Worm (Caenorhabditis elegans) whole organism, L4 larva: Measurements from ENCODE around the gene dex-1.

Experiments
- F44E2.7 ChIP-seq: fragments of 200-800 bp; sonication (Bioruptor generic); IDR thresholded peaks from 2 replicates; pipeline ENCODE4 v2.1.2; 2022; ENCODE audit warnings: missing genetic modification characterization, missing compliant biosample characterization
- T26A8.4 ChIP-seq: fragments of 200-800 bp; sonication (Bioruptor generic); IDR thresholded peaks from 2 replicates; pipeline ENCODE4 v1.3.6; 2022; ENCODE audit warnings: missing genetic modification characterization, missing compliant biosample characterization
- Y5F2A.4 ChIP-seq: fragments of 200-800 bp; sonication (Bioruptor generic); optimal IDR thresholded peaks from 2 replicates; lab custom pipeline; 2018; ENCODE audit warnings: mild to moderate bottlenecking, missing genetic modification characterization, missing compliant biosample characterization
- ZK337.2 ChIP-seq: fragments of 200-800 bp; sonication (Bioruptor generic); IDR thresholded peaks from 2 replicates; pipeline ENCODE4 v1.3.6; 2022; ENCODE audit warnings: missing genetic modification reagents, missing genetic modification characterization, missing compliant biosample characterization
- aha-1 ChIP-seq: fragments of 150-350 bp; peaks from one replicate; lab custom pipeline; 2014; ENCODE audit warnings: missing biosample characterization, missing genetic modification characterization
- aly-2 ChIP-seq: sonication (generic microtip); optimal IDR thresholded peaks from 2 replicates; lab custom pipeline; 2018; ENCODE audit warnings: missing biosample characterization, missing genetic modification characterization
- ama-1 ChIP-seq: fragments of 150-350 bp; optimal IDR thresholded peaks from 2 replicates; lab custom pipeline; 2014; ENCODE audit warnings: inconsistent platforms, mixed read lengths
- ceh-20 ChIP-seq: fragments of 200-800 bp; sonication (Bioruptor generic); IDR thresholded peaks from 2 replicates; pipeline ENCODE4 v1.3.6; 2022; ENCODE audit warnings: missing genetic modification reagents, missing genetic modification characterization, missing compliant biosample characterization
- ceh-44 ChIP-seq: fragments of 200-800 bp; sonication (Bioruptor generic); IDR thresholded peaks from 2 replicates; pipeline ENCODE4 v1.3.6; 2022; ENCODE audit warnings: missing genetic modification reagents, missing genetic modification characterization, missing compliant biosample characterization
- ceh-82 ChIP-seq: sonication (generic microtip); optimal IDR thresholded peaks from 2 replicates; lab custom pipeline; 2017; ENCODE audit warnings: missing biosample characterization, missing genetic modification characterization
- daf-16 ChIP-seq, 3 experiments: sonication (generic microtip); optimal IDR thresholded peaks; 2 replicates each; lab custom pipeline; 2016 to 2017; ENCODE audit warnings: missing genetic modification characterization in 3 of 3, missing genetic modification reagents in 3 of 3, mild to moderate bottlenecking in 2 of 3, missing compliant biosample characterization in 2 of 3, missing biosample characterization in 1 of 3, moderate library complexity in 1 of 3
- daf-19 ChIP-seq: fragments of 200-800 bp; sonication (Bioruptor generic); conservative IDR thresholded peaks from 2 replicates; pipeline ENCODE4 v1.3.6; 2022; ENCODE audit warnings: missing genetic modification characterization, missing compliant biosample characterization
- dmd-6 ChIP-seq: fragments of 200-800 bp; sonication (Bioruptor generic); IDR thresholded peaks from 2 replicates; pipeline ENCODE4 v1.3.6; 2022; ENCODE audit warnings: missing genetic modification reagents, missing genetic modification characterization, missing compliant biosample characterization
- dpl-1 ChIP-seq: fragments of 150-350 bp; optimal IDR thresholded peaks from 2 replicates; lab custom pipeline; 2014; ENCODE audit warnings: missing biosample characterization, missing genetic modification reagents, missing genetic modification characterization
- dve-1 ChIP-seq: sonication (generic microtip); optimal IDR thresholded peaks from 2 replicates; lab custom pipeline; 2017; ENCODE audit warnings: antibody characterized with exemption, mild to moderate bottlenecking, missing genetic modification characterization, missing compliant biosample characterization; ENCODE audit not compliant: insufficient read depth
- egl-43 ChIP-seq: fragments of 200-800 bp; sonication (Bioruptor generic); IDR thresholded peaks from 2 replicates; pipeline ENCODE4 v1.3.6; 2022; ENCODE audit warnings: missing genetic modification reagents, missing genetic modification characterization, missing compliant biosample characterization
- hif-1 ChIP-seq, 2 experiments: sonication (generic microtip); optimal IDR thresholded peaks; 2 replicates each; lab custom pipeline; 2016 to 2017; ENCODE audit warnings: missing compliant biosample characterization in 2 of 2, missing genetic modification characterization in 2 of 2, missing genetic modification reagents in 2 of 2, missing genotype in 2 of 2, mild to moderate bottlenecking in 1 of 2
- hmg-1.1 ChIP-seq: fragments of 200-800 bp; sonication (Bioruptor generic); IDR thresholded peaks from 2 replicates; pipeline ENCODE4 v1.3.6; 2022; ENCODE audit warnings: missing genetic modification reagents, missing genetic modification characterization, missing compliant biosample characterization
- jun-1 ChIP-seq: fragments of 150-350 bp; optimal IDR thresholded peaks from 2 replicates; lab custom pipeline; 2014; ENCODE audit warnings: missing biosample characterization, missing genetic modification reagents, missing genetic modification characterization
- lim-7 ChIP-seq: fragments of 200-800 bp; sonication (Bioruptor generic); IDR thresholded peaks from 2 replicates; pipeline ENCODE4 v1.3.6; 2022; ENCODE audit warnings: missing genetic modification characterization, missing compliant biosample characterization
- lin-1 ChIP-seq: fragments of 200-800 bp; sonication (Bioruptor generic); IDR thresholded peaks from 2 replicates; pipeline ENCODE4 v1.3.6; 2022; ENCODE audit warnings: missing genetic modification reagents, missing genetic modification characterization, missing compliant biosample characterization
- lin-13 ChIP-seq: fragments of 150-350 bp; optimal IDR thresholded peaks from 2 replicates; lab custom pipeline; 2014; ENCODE audit warnings: missing biosample characterization, missing genetic modification reagents, missing genetic modification characterization
- lin-15B ChIP-seq: fragments of 150-350 bp; sonication (generic microtip); optimal IDR thresholded peaks from 3 replicates; lab custom pipeline; 2014; ENCODE audit warnings: missing biosample characterization, missing genetic modification characterization
- lir-3 ChIP-seq: sonication (generic microtip); optimal IDR thresholded peaks from 2 replicates; lab custom pipeline; 2016; ENCODE audit warnings: mild to moderate bottlenecking, missing genetic modification characterization, missing compliant biosample characterization
- mep-1 ChIP-seq: fragments of 150-350 bp; sonication (generic microtip); optimal IDR thresholded peaks from 3 replicates; lab custom pipeline; 2014; ENCODE audit warnings: missing biosample characterization, missing genetic modification characterization
- mes-2 ChIP-seq: sonication (generic microtip); optimal IDR thresholded peaks from 2 replicates; lab custom pipeline; 2016; ENCODE audit warnings: missing genotype, mild to moderate bottlenecking, missing genetic modification characterization, missing compliant biosample characterization; ENCODE audit not compliant: poor library complexity, severe bottlenecking
- nhr-10 ChIP-seq: fragments of 150-350 bp; optimal IDR thresholded peaks from 2 replicates; lab custom pipeline; 2014; ENCODE audit warnings: missing biosample characterization, missing genetic modification characterization
- nhr-102 ChIP-seq: sonication (generic microtip); optimal IDR thresholded peaks from 2 replicates; lab custom pipeline; 2016; ENCODE audit warnings: mild to moderate bottlenecking, missing genetic modification characterization, moderate library complexity, missing compliant biosample characterization
- nhr-11 ChIP-seq: fragments of 150-350 bp; optimal IDR thresholded peaks from 2 replicates; lab custom pipeline; 2014; ENCODE audit warnings: missing biosample characterization, missing genetic modification characterization
- nhr-237 ChIP-seq: sonication (generic microtip); optimal IDR thresholded peaks from 2 replicates; lab custom pipeline; 2017; ENCODE audit warnings: missing biosample characterization, missing genetic modification characterization
- nhr-25 ChIP-seq: sonication (generic microtip); optimal IDR thresholded peaks from 2 replicates; lab custom pipeline; 2017; ENCODE audit warnings: missing genetic modification characterization, mild to moderate bottlenecking, missing compliant biosample characterization, antibody characterized with exemption, moderate library complexity, borderline replicate concordance; ENCODE audit not compliant: insufficient read depth
- nhr-77 ChIP-seq: fragments of 150-350 bp; optimal IDR thresholded peaks from 2 replicates; lab custom pipeline; 2014; ENCODE audit warnings: missing biosample characterization, missing genetic modification characterization
- pha-4 ChIP-seq, 2 experiments: fragments of 150-350 bp in 1 of 2; fragments of 200-800 bp in 1 of 2; sonication (Bioruptor generic) in 1 of 2; IDR thresholded peaks in 1 of 2; optimal IDR thresholded peaks in 1 of 2; 2 replicates each; pipeline versions ENCODE4 v1.3.6 to Lab custom; 2014 to 2022; ENCODE audit warnings: missing genetic modification characterization in 2 of 2, missing genetic modification reagents in 2 of 2, missing biosample characterization in 1 of 2, missing compliant biosample characterization in 1 of 2
- php-3 ChIP-seq: fragments of 200-800 bp; sonication (Bioruptor generic); IDR thresholded peaks from 2 replicates; pipeline ENCODE4 v1.3.6; 2022; ENCODE audit warnings: missing genetic modification reagents, missing genetic modification characterization, missing compliant biosample characterization
- pqm-1 ChIP-seq: sonication (generic microtip); optimal IDR thresholded peaks from 2 replicates; lab custom pipeline; 2017; ENCODE audit warnings: missing biosample characterization, missing genetic modification characterization
- rbr-2 ChIP-seq: sonication (generic microtip); optimal IDR thresholded peaks from 2 replicates; lab custom pipeline; 2016; ENCODE audit warnings: missing genotype, missing genetic modification characterization, missing compliant biosample characterization
- sdz-12 ChIP-seq: fragments of 200-800 bp; sonication (Bioruptor generic); optimal IDR thresholded peaks from 2 replicates; lab custom pipeline; 2018; ENCODE audit warnings: mild to moderate bottlenecking, missing genetic modification characterization, missing compliant biosample characterization
- set-16 ChIP-seq: fragments of 200-800 bp; sonication (Bioruptor generic); IDR thresholded peaks from 2 replicates; pipeline ENCODE4 v1.3.6; 2022; ENCODE audit warnings: missing genetic modification reagents, missing genetic modification characterization, missing compliant biosample characterization
- snpc-1.2 ChIP-seq: fragments of 200-800 bp; sonication (Bioruptor generic); IDR thresholded peaks from 2 replicates; pipeline ENCODE4 v1.3.6; 2022; ENCODE audit warnings: missing genetic modification reagents, missing genetic modification characterization, missing compliant biosample characterization
- snpc-4 ChIP-seq: fragments of 150-350 bp; optimal IDR thresholded peaks from 2 replicates; lab custom pipeline; 2014; ENCODE audit warnings: missing biosample characterization, missing genetic modification characterization
- spr-1 ChIP-seq: sonication (generic microtip); optimal IDR thresholded peaks from 2 replicates; lab custom pipeline; 2016; ENCODE audit warnings: mild to moderate bottlenecking, missing genetic modification characterization, missing compliant biosample characterization
- spr-3 ChIP-seq: fragments of 200-800 bp; sonication (Bioruptor generic); optimal IDR thresholded peaks from 2 replicates; lab custom pipeline; 2018; ENCODE audit warnings: mild to moderate bottlenecking, missing genetic modification characterization, missing compliant biosample characterization
- unc-130 ChIP-seq: sonication (generic microtip); optimal IDR thresholded peaks from 2 replicates; lab custom pipeline; 2016; ENCODE audit warnings: missing genetic modification reagents, missing genetic modification characterization, missing compliant biosample characterization
- unc-39 ChIP-seq: sonication (generic microtip); optimal IDR thresholded peaks from 2 replicates; lab custom pipeline; 2017; ENCODE audit warnings: missing biosample characterization, missing genetic modification characterization
- unc-62 ChIP-seq, 3 experiments: fragments of 150-350 bp in 1 of 3; sonication (generic microtip); optimal IDR thresholded peaks in 2 of 3; peaks in 1 of 3; 1 replicate in 1 of 3; 2 replicates in 2 of 3; lab custom pipeline; 2014 to 2017; ENCODE audit warnings: missing biosample characterization in 3 of 3, missing genetic modification characterization in 3 of 3, missing genetic modification reagents in 3 of 3, missing genotype in 1 of 3
- vab-7 ChIP-seq: fragments of 200-800 bp; sonication (Bioruptor generic); IDR thresholded peaks from 2 replicates; pipeline ENCODE4 v1.3.6; 2022; ENCODE audit warnings: missing genetic modification reagents, missing genetic modification characterization, missing compliant biosample characterization
- ztf-7 ChIP-seq: fragments of 150-350 bp; optimal IDR thresholded peaks from 2 replicates; lab custom pipeline; 2014; ENCODE audit warnings: missing biosample characterization, missing genetic modification characterization

The dex-1 gene

ce11 chrIII:5550844-5551243 is 24.9 kb downstream of the dex-1 start (continued):
- TF ChIP-seq Y5F2A.4 (GFP tag; lab: Kevin White, UChicago) (no peak), pha-4 (GFP tag; IDR thresholded peaks at IDR 0.05; lab: Robert Waterston, UW) (no peak), pha-4 (tag; optimal IDR thresholded peaks at IDR 0.05; lab: Kevin White, UChicago) (no peak), nhr-237 (tag; lab: Kevin White, UChicago) (no peak), aha-1 (tag; lab: Kevin White, UChicago) (no peak), lin-1 (GFP tag; lab: Robert Waterston, UW) (no peak), mes-2 (no peak), dpl-1 (GFP tag; lab: Kevin White, UChicago) (no peak), snpc-1.2 (GFP tag; lab: Robert Waterston, UW) (0 out of 2 replicates have a peak, but pooled peaks have one; percentile 28), hmg-1.1 (no peak), nhr-77 (tag; lab: Kevin White, UChicago) (peak; percentile 35), lin-15B (tag; lab: Kevin White, UChicago) (no peak), F44E2.7 (GFP tag; lab: Robert Waterston, UW) (no peak), T26A8.4 (peak; percentile 47; the same call in 1 of the 2 replicates), ZK337.2 (GFP tag; lab: Robert Waterston, UW) (no peak), php-3 (GFP tag; lab: Robert Waterston, UW) (0 out of 2 replicates have a peak, but pooled peaks have one; percentile 38), lim-7 (GFP tag; lab: Robert Waterston, UW) (no peak), ceh-20 (GFP tag; lab: Robert Waterston, UW) (no peak), ama-1 (peak; percentile 60), lir-3 (tag; lab: Kevin White, UChicago) (no peak), pqm-1 (no peak), daf-16 (GFP tag; optimal IDR thresholded peaks at IDR 0.05; lab: Kevin White, UChicago) (no peak), daf-16 (tag; optimal IDR thresholded peaks at IDR 0.05; lab: Kevin White, UChicago) (peak; percentile 46), spr-1 (tag; lab: Kevin White, UChicago) (no peak), vab-7 (GFP tag; lab: Robert Waterston, UW) (0 out of 2 replicates have a peak, but pooled peaks have one; percentile 6), nhr-25 (tag; lab: Kevin White, UChicago) (no peak), lin-13 (GFP tag; lab: Kevin White, UChicago) (no peak), snpc-4 (tag; lab: Kevin White, UChicago) (no peak), nhr-102 (tag; lab: Kevin White, UChicago) (no peak), sdz-12 (GFP tag; lab: Kevin White, UChicago) (peak; percentile 74), egl-43 (no peak), rbr-2 (tag; lab: Kevin White, UChicago) (no peak), unc-130 (no peak), ceh-82 (tag; lab: Kevin White, UChicago) (no peak)

ce11 chrIII:5552072-5552667 is 26.3 kb downstream of the dex-1 start, which contains the start of gene F09F7.6:
F09F7.6 (minus strand) TSS chrIII:5552135.
- TF ChIP-seq dpl-1 (GFP tag; lab: Kevin White, UChicago): no peak
- no peak for TF ChIP-seq spr-3 (GFP tag; lab: Kevin White, UChicago)
- TF ChIP-seq unc-39 (tag; lab: Kevin White, UChicago): no peak
- no peak for TF ChIP-seq ceh-44 (GFP tag; lab: Robert Waterston, UW)
- peak; percentile 2 for TF ChIP-seq nhr-10 (tag; lab: Kevin White, UChicago)
- TF ChIP-seq dve-1 (tag; lab: Kevin White, UChicago): peak; percentile 96
- TF ChIP-seq jun-1 (tag; lab: Kevin White, UChicago): no peak
- peak; percentile 13 for TF ChIP-seq ztf-7 (tag; lab: Kevin White, UChicago)
- TF ChIP-seq lir-3 (tag; lab: Kevin White, UChicago): no peak
- no peak for TF ChIP-seq set-16
- no peak for TF ChIP-seq F44E2.7 (GFP tag; lab: Robert Waterston, UW)
- TF ChIP-seq lin-13 (GFP tag; lab: Kevin White, UChicago): no peak
- peak in 1 of 2 experiments; percentile 49 for TF ChIP-seq hif-1 (tag; optimal IDR thresholded peaks at IDR 0.05; lab: Kevin White, UChicago)
- TF ChIP-seq Y5F2A.4 (GFP tag; lab: Kevin White, UChicago): no peak
- peak in 1 of 2 experiments; percentile 96 for TF ChIP-seq unc-62 (GFP tag; optimal IDR thresholded peaks at IDR 0.05 in 1 of 2; lab: Kevin White, UChicago)
- no peak for TF ChIP-seq unc-62 (tag; optimal IDR thresholded peaks at IDR 0.05; lab: Kevin White, UChicago)
- no peak for TF ChIP-seq ceh-82 (tag; lab: Kevin White, UChicago)
- no peak for TF ChIP-seq nhr-25 (tag; lab: Kevin White, UChicago)
- TF ChIP-seq aly-2 (tag; lab: Kevin White, UChicago): no peak
- peak; percentile 71 for TF ChIP-seq mep-1 (tag; lab: Kevin White, UChicago)
- TF ChIP-seq unc-130: no peak
- TF ChIP-seq nhr-11 (tag; lab: Kevin White, UChicago): peak; percentile 67
- no peak for TF ChIP-seq daf-19 (GFP tag; lab: Robert Waterston, UW)
- peak; percentile 81 for TF ChIP-seq dmd-6 (GFP tag; lab: Robert Waterston, UW)
